Worm (Caenorhabditis elegans): ENCODE results near the gene B0478.3.

- TF ChIP-seq cog-1 (tag; optimal IDR thresholded peaks at IDR 0.05) (no peak), flt-1 (GFP tag; IDR thresholded peaks at IDR 0.05) (no peak), ztf-23 (GFP tag; IDR thresholded peaks at IDR 0.05) (no peak), tab-1 (GFP tag; IDR thresholded peaks at IDR 0.05) (no peak), ref-1 (GFP tag; conservative IDR thresholded peaks at IDR 0.05) (no peak), ztf-29 (GFP tag; IDR thresholded peaks at IDR 0.05) (no peak), klf-2 (GFP tag; conservative IDR thresholded peaks at IDR 0.05) (no peak), med-1 (GFP tag; optimal IDR thresholded peaks at IDR 0.05; ENCODE audit: insufficient read depth) (no peak)
Measured at ce11 chrIV:6999206-6999605, 34.8 kb upstream of the B0478.3 start, which contains the start of gene C25A8.5.

All from whole organism, midembryonic.